Fruit fly (Drosophila melanogaster) whole organism, embryonic: ENCODE data around the gene qtc.

Source experiments
- ATbp ChIP-seq: fragments of 200-800 bp; sonication (Bioruptor generic); optimal IDR thresholded peaks from 2 replicates; lab custom pipeline; 2017; ENCODE audit warnings: missing biosample characterization, mild to moderate bottlenecking, missing genetic modification characterization, missing genetic modification reagents
- B-H2 ChIP-seq: fragments of 200-800 bp; sonication (Bioruptor generic); optimal IDR thresholded peaks from 2 replicates; lab custom pipeline; 2018; ENCODE audit warnings: missing biosample characterization, mild to moderate bottlenecking, missing genetic modification characterization
- Bgb ChIP-seq: fragments of 200-800 bp; sonication (Bioruptor generic); IDR thresholded peaks from 2 replicates; pipeline ENCODE4 v1.3.6; 2022; ENCODE audit warnings: missing biosample characterization, missing genetic modification characterization; ENCODE audit not compliant: partially characterized antibody
- CG11247 ChIP-seq: fragments of 200-800 bp; sonication (Bioruptor generic); IDR thresholded peaks from 2 replicates; pipeline ENCODE4 v1.3.6; 2022; ENCODE audit warnings: missing biosample characterization, missing genetic modification characterization
- CG13287 ChIP-seq: fragments of 200-800 bp; sonication (Bioruptor generic); IDR thresholded peaks from 2 replicates; pipeline ENCODE4 v1.3.6; 2022; ENCODE audit warnings: missing biosample characterization, missing genetic modification characterization; ENCODE audit not compliant: partially characterized antibody
- CG15011 ChIP-seq: fragments of 200-800 bp; sonication (Bioruptor generic); optimal IDR thresholded peaks from 3 replicates; lab custom pipeline; 2018; ENCODE audit warnings: missing biosample characterization, mild to moderate bottlenecking, missing genetic modification characterization
- CG15479 ChIP-seq: fragments of 200-800 bp; sonication (Bioruptor generic); optimal IDR thresholded peaks from 3 replicates; lab custom pipeline; 2019; ENCODE audit warnings: missing biosample characterization, mild to moderate bottlenecking, missing genetic modification characterization, moderate library complexity
- CG17359 ChIP-seq: fragments of 200-800 bp; sonication (Bioruptor generic); optimal IDR thresholded peaks from 3 replicates; lab custom pipeline; 2018; ENCODE audit warnings: missing biosample characterization, mild to moderate bottlenecking, missing genetic modification characterization, moderate library complexity
- CG17568 ChIP-seq: fragments of 200-800 bp; sonication (Bioruptor generic); optimal IDR thresholded peaks from 2 replicates; lab custom pipeline; 2018; ENCODE audit warnings: missing biosample characterization, mild to moderate bottlenecking, missing genetic modification characterization, moderate library complexity
- CG18764 ChIP-seq: fragments of 200-800 bp; sonication (Bioruptor generic); optimal IDR thresholded peaks from 3 replicates; lab custom pipeline; 2016; ENCODE audit warnings: missing biosample characterization, missing genetic modification characterization
- CG30403 ChIP-seq: fragments of 200-800 bp; sonication (Bioruptor generic); optimal IDR thresholded peaks from 3 replicates; lab custom pipeline; 2016; ENCODE audit warnings: missing biosample characterization, missing genetic modification characterization
- CG31388 ChIP-seq: fragments of 200-800 bp; sonication (Bioruptor generic); optimal IDR thresholded peaks from 2 replicates; lab custom pipeline; 2016; ENCODE audit warnings: missing biosample characterization, missing genetic modification characterization
- CG3163 ChIP-seq: fragments of 200-800 bp; sonication (Bioruptor generic); optimal IDR thresholded peaks from 3 replicates; lab custom pipeline; 2016; ENCODE audit warnings: missing biosample characterization, missing genetic modification characterization
- CG3407 ChIP-seq: fragments of 200-800 bp; sonication (Bioruptor generic); optimal IDR thresholded peaks from 2 replicates; lab custom pipeline; 2018; ENCODE audit warnings: missing biosample characterization, mild to moderate bottlenecking, missing genetic modification characterization
- CG3726 ChIP-seq: fragments of 200-800 bp; sonication (Bioruptor generic); IDR thresholded peaks from 3 replicates; pipeline ENCODE4, ENCODE4 v1.3.6; 2022; ENCODE audit warnings: missing biosample characterization, missing genetic modification characterization
- CG4360 ChIP-seq: fragments of 200-800 bp; sonication (Bioruptor generic); IDR thresholded peaks from 2 replicates; pipeline ENCODE4 v1.3.6; 2022; ENCODE audit warnings: missing biosample characterization, missing genetic modification characterization
- CG6854 ChIP-seq: fragments of 200-800 bp; sonication (Bioruptor generic); optimal IDR thresholded peaks from 3 replicates; lab custom pipeline; 2017; ENCODE audit warnings: missing biosample characterization, mild to moderate bottlenecking, missing genetic modification characterization
- CG7839 ChIP-seq: fragments of 200-800 bp; sonication (Bioruptor generic); optimal IDR thresholded peaks from 3 replicates; lab custom pipeline; 2018; ENCODE audit warnings: missing biosample characterization, mild to moderate bottlenecking, missing genetic modification characterization, moderate library complexity
- CG7987 ChIP-seq: fragments of 200-800 bp; sonication (Bioruptor generic); optimal IDR thresholded peaks from 2 replicates; lab custom pipeline; 2018; ENCODE audit warnings: missing biosample characterization, mild to moderate bottlenecking, missing genetic modification characterization, moderate library complexity
- CG9609 ChIP-seq: fragments of 200-800 bp; sonication (Bioruptor generic); optimal IDR thresholded peaks from 3 replicates; lab custom pipeline; 2016; ENCODE audit warnings: missing biosample characterization, missing genetic modification characterization
- CG9817 ChIP-seq: fragments of 200-800 bp; sonication (Bioruptor generic); optimal IDR thresholded peaks from 2 replicates; lab custom pipeline; 2018; ENCODE audit warnings: missing biosample characterization, mild to moderate bottlenecking, missing genetic modification characterization, moderate library complexity
- D19B ChIP-seq: fragments of 200-800 bp; sonication (Bioruptor generic); optimal IDR thresholded peaks from 2 replicates; lab custom pipeline; 2017; ENCODE audit warnings: missing biosample characterization, mild to moderate bottlenecking, missing genetic modification characterization
- Drgx ChIP-seq: fragments of 200-800 bp; sonication (Bioruptor generic); IDR thresholded peaks from 2 replicates; pipeline ENCODE4 v1.3.6; 2022; ENCODE audit warnings: missing biosample characterization, missing genetic modification characterization
- Eip74EF ChIP-seq, 2 experiments: fragments of 200-800 bp in 1 of 2; fragments of >200 bp in 1 of 2; sonication (Bioruptor generic) in 1 of 2; optimal IDR thresholded peaks; 2 replicates each; lab custom pipeline; 2017 to 2019; ENCODE audit warnings: missing biosample characterization in 2 of 2, missing genetic modification characterization in 2 of 2, mild to moderate bottlenecking in 1 of 2, moderate library complexity in 1 of 2
- H2.0 ChIP-seq: fragments of 200-800 bp; sonication (Bioruptor generic); IDR thresholded peaks from 2 replicates; pipeline ENCODE4 v1.3.6; 2022; ENCODE audit warnings: missing biosample characterization, missing genetic modification characterization
- Hsf ChIP-seq: fragments of 200-800 bp; sonication (Bioruptor generic); optimal IDR thresholded peaks from 3 replicates; lab custom pipeline; 2016; ENCODE audit warnings: missing biosample characterization, missing genetic modification characterization
- Kr ChIP-seq: fragments of 200-800 bp; sonication (Bioruptor generic); optimal IDR thresholded peaks from 2 replicates; lab custom pipeline; 2017; ENCODE audit warnings: missing biosample characterization, mild to moderate bottlenecking, missing genetic modification characterization
- MESR4 ChIP-seq: fragments of 200-800 bp; sonication (Bioruptor generic); optimal IDR thresholded peaks from 2 replicates; lab custom pipeline; 2018; ENCODE audit warnings: missing biosample characterization, mild to moderate bottlenecking, missing genetic modification characterization, moderate library complexity
- MTF-1 ChIP-seq: fragments of 200-800 bp; sonication (Bioruptor generic); optimal IDR thresholded peaks from 2 replicates; lab custom pipeline; 2018; ENCODE audit warnings: missing biosample characterization, mild to moderate bottlenecking, missing genetic modification characterization, borderline replicate concordance
- Med ChIP-seq: fragments of 200-800 bp; sonication (Bioruptor generic); peaks from one replicate; lab custom pipeline; 2016; ENCODE audit warnings: missing biosample characterization, missing genetic modification characterization, mild to moderate bottlenecking, inconsistent platforms, moderate library complexity
- NFAT ChIP-seq: fragments of 200-800 bp; sonication (Bioruptor generic); IDR thresholded peaks from 2 replicates; pipeline ENCODE4 v1.3.6; 2022; ENCODE audit warnings: missing biosample characterization, missing genetic modification characterization
- Sox102F ChIP-seq: fragments of 200-800 bp; sonication (Bioruptor generic); optimal IDR thresholded peaks from 2 replicates; lab custom pipeline; 2018; ENCODE audit warnings: missing biosample characterization, mild to moderate bottlenecking, missing genetic modification characterization, moderate library complexity
- Ssrp ChIP-seq: fragments of 200-800 bp; sonication (Bioruptor generic); optimal IDR thresholded peaks from 2 replicates; lab custom pipeline; 2018; ENCODE audit warnings: missing biosample characterization, mild to moderate bottlenecking, missing genetic modification characterization, moderate library complexity
- cwo ChIP-seq: fragments of 200-800 bp; sonication (Bioruptor generic); optimal IDR thresholded peaks from 3 replicates; lab custom pipeline; 2017; ENCODE audit warnings: missing biosample characterization, missing genetic modification characterization, mild to moderate bottlenecking, moderate library complexity, missing genetic modification reagents
- dmrt99B ChIP-seq: fragments of 200-800 bp; sonication (Bioruptor generic); optimal IDR thresholded peaks from 2 replicates; lab custom pipeline; 2018; ENCODE audit warnings: missing biosample characterization, mild to moderate bottlenecking, missing genetic modification characterization, moderate library complexity
- esg ChIP-seq: fragments of 200-800 bp; sonication (Bioruptor generic); conservative IDR thresholded peaks from 2 replicates; pipeline ENCODE4 v1.3.6; 2022; ENCODE audit warnings: missing biosample characterization, missing genetic modification characterization
- exex ChIP-seq: fragments of 200-800 bp; sonication (Bioruptor generic); optimal IDR thresholded peaks from 4 replicates; lab custom pipeline; 2018; ENCODE audit warnings: missing biosample characterization, mild to moderate bottlenecking, missing genetic modification characterization, moderate library complexity
- ftz-f1 ChIP-seq: fragments of 200-800 bp; sonication (Bioruptor generic); optimal IDR thresholded peaks from 2 replicates; lab custom pipeline; 2016; ENCODE audit warnings: missing biosample characterization, missing genetic modification characterization
- fu2 ChIP-seq: fragments of 200-800 bp; sonication (Bioruptor generic); optimal IDR thresholded peaks from 2 replicates; lab custom pipeline; 2016; ENCODE audit warnings: missing biosample characterization, missing genetic modification characterization
- gem ChIP-seq: fragments of 200-800 bp; sonication (Bioruptor generic); optimal IDR thresholded peaks from 2 replicates; lab custom pipeline; 2019; ENCODE audit warnings: missing biosample characterization, mild to moderate bottlenecking, missing genetic modification characterization, moderate library complexity
- ind ChIP-seq: fragments of 200-800 bp; sonication (Bioruptor generic); optimal IDR thresholded peaks from 3 replicates; lab custom pipeline; 2016; ENCODE audit warnings: missing biosample characterization, missing genetic modification characterization
- luna ChIP-seq: fragments of 200-800 bp; sonication (Bioruptor generic); optimal IDR thresholded peaks from 2 replicates; lab custom pipeline; 2016; ENCODE audit warnings: missing biosample characterization, missing genetic modification characterization
- nerfin-1 ChIP-seq: fragments of 200-800 bp; sonication (Bioruptor generic); optimal IDR thresholded peaks from 3 replicates; lab custom pipeline; 2019; ENCODE audit warnings: missing biosample characterization, mild to moderate bottlenecking, missing genetic modification characterization, moderate library complexity
- pho ChIP-seq: fragments of 200-800 bp; sonication (Bioruptor generic); optimal IDR thresholded peaks from 2 replicates; lab custom pipeline; 2016; ENCODE audit warnings: missing biosample characterization, missing genetic modification characterization
- sisA ChIP-seq: fragments of 200-800 bp; sonication (Bioruptor generic); IDR thresholded peaks from 2 replicates; pipeline ENCODE4 v1.3.6; 2022; ENCODE audit warnings: missing biosample characterization, missing genetic modification characterization
- stwl ChIP-seq: fragments of 200-800 bp; sonication (Bioruptor generic); optimal IDR thresholded peaks from 3 replicates; lab custom pipeline; 2018; ENCODE audit warnings: missing biosample characterization, mild to moderate bottlenecking, missing genetic modification characterization, moderate library complexity
- trh ChIP-seq: fragments of 200-800 bp; sonication (Bioruptor generic); optimal IDR thresholded peaks from 2 replicates; lab custom pipeline; 2016; ENCODE audit warnings: missing biosample characterization, missing genetic modification characterization
- tup ChIP-seq: fragments of 200-800 bp; sonication (Bioruptor generic); optimal IDR thresholded peaks from 2 replicates; lab custom pipeline; 2016; ENCODE audit warnings: missing biosample characterization, mild to moderate bottlenecking, missing genetic modification characterization, moderate library complexity
- tx ChIP-seq: fragments of 200-800 bp; sonication (Bioruptor generic); optimal IDR thresholded peaks from 2 replicates; lab custom pipeline; 2016; ENCODE audit warnings: missing biosample characterization, missing genetic modification characterization

The qtc gene

dm6 chr2L:5059645-5060254, 865 bp upstream of the qtc start, which contains the start of gene Rpn11 (continued):
- peak; percentile 11 for TF ChIP-seq CG3407 (GFP tag; lab: Kevin White, UChicago)
- TF ChIP-seq stwl (tag; lab: Kevin White, UChicago) = peak; percentile 43
- peak; percentile 28 for TF ChIP-seq CG18764 (GFP tag; lab: Kevin White, UChicago)
- TF ChIP-seq Bgb (GFP tag; lab: Robert Waterston, UW) = peak; percentile 36; the same call in 1 of the 2 replicates
- TF ChIP-seq tx (GFP tag; lab: Kevin White, UChicago) = peak; percentile 41
- no peak for TF ChIP-seq CG15479 (GFP tag; lab: Kevin White, UChicago)
- TF ChIP-seq CG31388 = no peak
- no peak for TF ChIP-seq MTF-1
- TF ChIP-seq cwo = peak; percentile 27
- peak; percentile 67 for TF ChIP-seq CG9817
- TF ChIP-seq CG7987 = no peak
- TF ChIP-seq CG4360 (GFP tag; lab: Robert Waterston, UW) = no peak
- peak; percentile 36 for TF ChIP-seq trh (GFP tag; lab: Kevin White, UChicago)
- TF ChIP-seq Med (GFP tag; lab: Kevin White, UChicago) = peak; percentile 81
- TF ChIP-seq B-H2 = peak; percentile 59
- peak; percentile 52 for TF ChIP-seq nerfin-1 (tag; lab: Kevin White, UChicago)
- no peak for TF ChIP-seq CG11247
- no peak for TF ChIP-seq CG6854 (GFP tag; lab: Kevin White, UChicago)
- TF ChIP-seq ATbp (GFP tag; lab: Kevin White, UChicago) = no peak
- peak; percentile 25 for TF ChIP-seq exex
- TF ChIP-seq ftz-f1 (GFP tag; lab: Kevin White, UChicago) = no peak
- TF ChIP-seq CG17359 (tag; lab: Kevin White, UChicago) = peak; percentile 53
- TF ChIP-seq CG15011 (GFP tag; lab: Kevin White, UChicago) = peak; percentile 31
- TF ChIP-seq Eip74EF (GFP tag; optimal IDR thresholded peaks at IDR 0.05; lab: Kevin White, UChicago) = peak in 1 of 2 experiments; percentile 37
- peak; percentile 16 for TF ChIP-seq fu2 (GFP tag; lab: Kevin White, UChicago)
- peak; percentile 87 for TF ChIP-seq MESR4 (GFP tag; lab: Kevin White, UChicago)
- no peak for TF ChIP-seq Drgx (GFP tag; lab: Robert Waterston, UW)
- TF ChIP-seq Sox102F (GFP tag; lab: Kevin White, UChicago) = peak; percentile 64
- TF ChIP-seq Kr (GFP tag; lab: Kevin White, UChicago) = no peak
- TF ChIP-seq esg = peak; percentile 39
- TF ChIP-seq CG13287 (GFP tag; lab: Robert Waterston, UW) = peak; percentile 63
- no peak for TF ChIP-seq CG3726 (GFP tag; lab: Robert Waterston, UW)
- peak; percentile 23 for TF ChIP-seq CG17568 (GFP tag; lab: Kevin White, UChicago)
- no peak for TF ChIP-seq luna
- TF ChIP-seq, all 482 proteins: peak for 235

- TF ChIP-seq Ssrp (tag; lab: Kevin White, UChicago) (peak; percentile 21), pho (peak; percentile 20), CG30403 (GFP tag; lab: Kevin White, UChicago) (peak; percentile 58), sisA (peak; percentile 66), gem (peak; percentile 79), D19B (GFP tag; lab: Kevin White, UChicago) (peak; percentile 22), dmrt99B (tag; lab: Kevin White, UChicago) (peak; percentile 87), CG3163 (GFP tag; lab: Kevin White, UChicago) (peak; percentile 0), NFAT (GFP tag; lab: Robert Waterston, UW) (peak; percentile 31; the same call in 1 of the 2 replicates), tup (GFP tag; lab: Kevin White, UChicago) (peak; percentile 56), CG7839 (tag; lab: Kevin White, UChicago) (peak; percentile 80), trh (GFP tag; lab: Kevin White, UChicago) (no peak), Hsf (GFP tag; lab: Kevin White, UChicago) (peak; percentile 31), ind (GFP tag; lab: Kevin White, UChicago) (peak; percentile 8), CG9609 (GFP tag; lab: Kevin White, UChicago) (peak; percentile 26), H2.0 (GFP tag; lab: Robert Waterston, UW) (peak; percentile 49; the same call in 1 of the 2 replicates)
Observed at dm6 chr2L:5060952-5061478, 400 bp downstream of the qtc start.
